Worm (Caenorhabditis elegans): ENCODE results near the gene H32C10.1.

H32C10.1 gene

ce11 chrIV:5924241-5924640 lies 9.9 kb upstream of the H32C10.1 start:
- TF ChIP-seq bed-1 (GFP tag; IDR thresholded peaks at IDR 0.05) (no peak), mcd-1 (GFP tag; IDR thresholded peaks at IDR 0.05) (no peak), F57C9.4 (tag; optimal IDR thresholded peaks at IDR 0.05) (no peak), madf-3 (GFP tag; IDR thresholded peaks at IDR 0.05) (no peak), let-607 (tag; optimal IDR thresholded peaks at IDR 0.05) (no peak), nfya-2 (GFP tag; IDR thresholded peaks at IDR 0.05) (no peak), F55B11.4 (tag; optimal IDR thresholded peaks at IDR 0.05; ENCODE audit: borderline replicate concordance, insufficient read depth) (no peak), ztf-28 (GFP tag; IDR thresholded peaks at IDR 0.05) (no peak)

ce11 chrIV:5926643-5927042 lies 7.5 kb upstream of the H32C10.1 start:
- TF ChIP-seq Y56A3A.18 (GFP tag; IDR thresholded peaks at IDR 0.05) = no peak
- no peak for TF ChIP-seq Y53F4B.3 (GFP tag; IDR thresholded peaks at IDR 0.05)
- no peak for TF ChIP-seq hsf-1 (GFP tag; IDR thresholded peaks at IDR 0.05)
- no peak for TF ChIP-seq ztf-18 (tag; optimal IDR thresholded peaks at IDR 0.05)
- no peak for TF ChIP-seq ceh-58 (GFP tag; IDR thresholded peaks at IDR 0.05)
- no peak for TF ChIP-seq T26A5.8 (tag; optimal IDR thresholded peaks at IDR 0.05)

ce11 chrIV:5927805-5928204 lies 6.3 kb upstream of the H32C10.1 start:
- TF ChIP-seq egl-18 (GFP tag; IDR thresholded peaks at IDR 0.05) (no peak), lsl-1 (GFP tag; optimal IDR thresholded peaks at IDR 0.05) (no peak), K11D2.4 (GFP tag; IDR thresholded peaks at IDR 0.05) (no peak), ama-1 (optimal IDR thresholded peaks at IDR 0.05) (no peak), ama-1 (GFP tag; optimal IDR thresholded peaks at IDR 0.05) (no peak), ccch-3 (GFP tag; optimal IDR thresholded peaks at IDR 0.05) (no peak), madf-6 (GFP tag; IDR thresholded peaks at IDR 0.05) (no peak), rcor-1 (GFP tag; IDR thresholded peaks at IDR 0.05) (no peak), hsf-1 (GFP tag; IDR thresholded peaks at IDR 0.05) (no peak), die-1 (tag; optimal IDR thresholded peaks at IDR 0.05) (no peak)

- TF ChIP-seq unc-130 (GFP tag; optimal IDR thresholded peaks at IDR 0.05) = no peak
These were observed 5.2 kb upstream of the H32C10.1 start for ce11 chrIV:5928957-5929356.

ce11 chrIV:5930345-5930744 lies 3.8 kb upstream of the H32C10.1 start, which contains the start of gene lin-33:
Gene lin-33 (plus strand): TSS chrIV:5930645.
- TF ChIP-seq tbx-9 (tag; optimal IDR thresholded peaks at IDR 0.05; ENCODE audit: borderline replicate concordance) (no peak), F33H1.4 (GFP tag; IDR thresholded peaks at IDR 0.05) (no peak), dox-1 (GFP tag; IDR thresholded peaks at IDR 0.05) (no peak), ceh-91 (GFP tag; IDR thresholded peaks at IDR 0.05) (no peak), hmg-1.2 (GFP tag; IDR thresholded peaks at IDR 0.05) (no peak), madf-6 (GFP tag; IDR thresholded peaks at IDR 0.05) (no peak), sptf-2 (GFP tag; optimal IDR thresholded peaks at IDR 0.05) (no peak), nfya-1 (tag; optimal IDR thresholded peaks at IDR 0.05; ENCODE audit: borderline replicate concordance, insufficient read depth) (no peak)

ce11 chrIV:5937106-5937505 lies 3.0 kb downstream of the H32C10.1 start:
- TF ChIP-seq snpc-4 (GFP tag; optimal IDR thresholded peaks at IDR 0.05) = no peak
- peak in 1 of 4 experiments; percentile 62 for TF ChIP-seq snpc-4 (tag; optimal IDR thresholded peaks at IDR 0.05)
- TF ChIP-seq attf-6 (GFP tag; IDR thresholded peaks at IDR 0.05) = no peak
- no peak for TF ChIP-seq F22D6.2 (tag; optimal IDR thresholded peaks at IDR 0.05)
- TF ChIP-seq chd-7 (tag; optimal IDR thresholded peaks at IDR 0.05) = peak; percentile 48
- no peak for TF ChIP-seq B0336.3 (GFP tag; IDR thresholded peaks at IDR 0.05)
- TF ChIP-seq nhr-179 (tag; optimal IDR thresholded peaks at IDR 0.05) = no peak
- no peak for TF ChIP-seq zfh-2 (GFP tag; conservative IDR thresholded peaks at IDR 0.05)
- no peak for TF ChIP-seq hmg-20 (GFP tag; IDR thresholded peaks at IDR 0.05)
- TF ChIP-seq F52B5.7 (tag; optimal IDR thresholded peaks at IDR 0.05) = peak; percentile 49
- no peak for TF ChIP-seq hrde-1 (tag; optimal IDR thresholded peaks at IDR 0.05; ENCODE audit: borderline replicate concordance)
- no peak for TF ChIP-seq bed-2 (GFP tag; IDR thresholded peaks at IDR 0.05)
- no peak for TF ChIP-seq akir-1 (GFP tag; optimal IDR thresholded peaks at IDR 0.05)
- no peak for TF ChIP-seq ztf-18 (tag; optimal IDR thresholded peaks at IDR 0.05)

Measured in whole organism, young adult.